Fruit fly (Drosophila melanogaster) whole organism, wandering third instar larva: ENCODE results near the gene CG31516.

Experiments
- CG32264 ChIP-seq: fragments of 200-800 bp; sonication (Bioruptor generic); optimal IDR thresholded peaks from 2 replicates; lab custom pipeline; 2016; ENCODE audit warnings: missing biosample characterization, missing genetic modification characterization
- Dfd ChIP-seq: fragments of >200 bp; optimal IDR thresholded peaks from 2 replicates; lab custom pipeline; 2017; ENCODE audit warnings: missing biosample characterization, missing genetic modification characterization
- Dif ChIP-seq: fragments of 200-275, 200-300 bp; sonication (Bioruptor generic); optimal IDR thresholded peaks from 2 replicates; lab custom pipeline; 2018; ENCODE audit warnings: missing biosample characterization, missing genetic modification characterization; ENCODE audit not compliant: partially characterized antibody
- br ChIP-seq: fragments of 200-800 bp; sonication (Bioruptor generic); optimal IDR thresholded peaks from 2 replicates; lab custom pipeline; 2016; ENCODE audit warnings: missing biosample characterization, missing genetic modification characterization
- dl ChIP-seq, 2 experiments: fragments of 175-275, 200-275 bp in 1 of 2; fragments of 200-275 bp in 1 of 2; sonication (Bioruptor generic); optimal IDR thresholded peaks; lab custom pipeline; 2018; ENCODE audit warnings: mild to moderate bottlenecking in 2 of 2, missing biosample characterization in 2 of 2, missing genetic modification characterization in 2 of 2, moderate library complexity in 2 of 2; ENCODE audit not compliant: partially characterized antibody in 2 of 2, insufficient read depth in 1 of 2
- fru ChIP-seq: fragments of 200-800 bp; sonication (Bioruptor generic); optimal IDR thresholded peaks from 3 replicates; lab custom pipeline; 2016; ENCODE audit warnings: missing biosample characterization, mild to moderate bottlenecking, missing genetic modification characterization
- h ChIP-seq: fragments of 200-800 bp; sonication (Bioruptor generic); optimal IDR thresholded peaks from 3 replicates; lab custom pipeline; 2016; ENCODE audit warnings: missing biosample characterization, mild to moderate bottlenecking, missing genetic modification characterization
- pan ChIP-seq: fragments of >200 bp; optimal IDR thresholded peaks from 2 replicates; lab custom pipeline; 2017
- psq ChIP-seq: fragments of 200-800 bp; sonication (Bioruptor generic); optimal IDR thresholded peaks from 3 replicates; lab custom pipeline; 2017; ENCODE audit warnings: missing biosample characterization, mild to moderate bottlenecking, missing genetic modification characterization, moderate library complexity
- rgr ChIP-seq: fragments of 200-800 bp; sonication (Bioruptor generic); optimal IDR thresholded peaks from 3 replicates; lab custom pipeline; 2016; ENCODE audit warnings: missing biosample characterization, mild to moderate bottlenecking, missing genetic modification characterization
- sv ChIP-seq: fragments of 200-800 bp; sonication (Bioruptor generic); optimal IDR thresholded peaks from 3 replicates; lab custom pipeline; 2016; ENCODE audit warnings: missing biosample characterization, missing genetic modification characterization
- usp ChIP-seq: fragments of >200 bp; optimal IDR thresholded peaks from 2 replicates; lab custom pipeline; 2017; ENCODE audit warnings: missing biosample characterization, missing genetic modification characterization

dm6 chr3R:4252943-4253342, 33.0 kb upstream of the CG31516 start, which contains the start of gene CG14644:
- TF ChIP-seq sv (GFP tag; lab: Kevin White, UChicago), result no peak
- no peak for TF ChIP-seq Dfd (GFP tag; lab: Kevin White, UChicago)
- TF ChIP-seq fru (GFP tag; lab: Kevin White, UChicago), result no peak
- no peak for TF ChIP-seq pan
- no peak for TF ChIP-seq dl (GFP tag; optimal IDR thresholded peaks at IDR 0.05; lab: Kevin White, UChicago; ENCODE audit: insufficient read depth in 1 of 2, partially characterized antibody in 2 of 2)
- no peak for TF ChIP-seq CG32264 (GFP tag; lab: Kevin White, UChicago)
- TF ChIP-seq usp (GFP tag; lab: Kevin White, UChicago), result no peak
- no peak for TF ChIP-seq br (GFP tag; lab: Kevin White, UChicago)
- TF ChIP-seq rgr, result no peak
- TF ChIP-seq h, result no peak
- no peak for TF ChIP-seq Dif (GFP tag; lab: Kevin White, UChicago)
- TF ChIP-seq psq (GFP tag; lab: Kevin White, UChicago), result no peak
